Fruit fly (Drosophila melanogaster): ENCODE data around the gene PRY.
"Not testable (repeated sequence)": the region's sequence is repeated elsewhere in the genome, so short reads cannot be mapped to it uniquely, and the experiment has no call there.

PRY gene

dm6 chrY:191920-192319 is at the start of gene PRY:
PRY (minus strand) TSS chrY:192020.
- TF ChIP-seq CG7101 (tag; optimal IDR thresholded peaks at IDR 0.05) (no peak), ovo (GFP tag; optimal IDR thresholded peaks at IDR 0.05) (no peak), CG7045 (GFP tag; optimal IDR thresholded peaks at IDR 0.05) (no peak), cic (GFP tag; optimal IDR thresholded peaks at IDR 0.05) (no peak), CG11617 (GFP tag; optimal IDR thresholded peaks at IDR 0.05) (no peak), kay (GFP tag; ENCODE audit: borderline replicate concordance) (no peak), Crg-1 (GFP tag; optimal IDR thresholded peaks at IDR 0.05) (no peak), CG14711 (tag; optimal IDR thresholded peaks at IDR 0.05) (no peak), bab1 (GFP tag; optimal IDR thresholded peaks at IDR 0.05) (no peak), tj (GFP tag; optimal IDR thresholded peaks at IDR 0.05) (no peak), CG12768 (GFP tag; optimal IDR thresholded peaks at IDR 0.05) (no peak), CG1620 (GFP tag; optimal IDR thresholded peaks at IDR 0.05) (no peak), cnc (optimal IDR thresholded peaks at IDR 0.05) (no peak), CG33017 (tag; optimal IDR thresholded peaks at IDR 0.05) (no peak), toe (GFP tag; optimal IDR thresholded peaks at IDR 0.05) (no peak), Mnt (GFP tag; optimal IDR thresholded peaks at IDR 0.05) (no peak), pad (GFP tag; optimal IDR thresholded peaks at IDR 0.05) (no peak)

- TF ChIP-seq CG11617 (GFP tag; optimal IDR thresholded peaks at IDR 0.05); bab1 (GFP tag; optimal IDR thresholded peaks at IDR 0.05); cnc (optimal IDR thresholded peaks at IDR 0.05): not testable (repeated sequence)
Measured at dm6 chrY:137386-137785, 54.4 kb downstream of the PRY start, which contains the start of gene kl-5. kl-5 (minus strand) TSS chrY:137486.
